Fruit fly (Drosophila melanogaster) whole organism, embryonic: ENCODE results near the gene MTF-1.

ENCODE experiments used
- BEAF-32 ChIP-seq: fragments of 200-800 bp; sonication (Bioruptor generic); optimal IDR thresholded peaks from 3 replicates; lab custom pipeline; 2017; ENCODE audit warnings: missing biosample characterization, missing genetic modification characterization, mild to moderate bottlenecking, moderate library complexity, missing genetic modification reagents
- Bdp1 ChIP-seq: fragments of 200-800 bp; sonication (Bioruptor generic); optimal IDR thresholded peaks from 3 replicates; lab custom pipeline; 2016; ENCODE audit warnings: missing biosample characterization, missing genetic modification characterization
- Bgb ChIP-seq: fragments of 200-800 bp; sonication (Bioruptor generic); IDR thresholded peaks from 2 replicates; pipeline ENCODE4 v1.3.6; 2022; ENCODE audit warnings: missing biosample characterization, missing genetic modification characterization; ENCODE audit not compliant: partially characterized antibody
- CG10462 ChIP-seq: fragments of 200-800 bp; sonication (Bioruptor generic); optimal IDR thresholded peaks from 2 replicates; lab custom pipeline; 2016; ENCODE audit warnings: missing biosample characterization, missing genetic modification characterization
- CG12659 ChIP-seq: fragments of 200-800 bp; sonication (Bioruptor generic); optimal IDR thresholded peaks from 3 replicates; lab custom pipeline; 2017; ENCODE audit warnings: mild to moderate bottlenecking, missing biosample characterization, missing genetic modification reagents, missing genetic modification characterization
- CG1603 ChIP-seq: fragments of 200-800 bp; sonication (Bioruptor generic); optimal IDR thresholded peaks from 2 replicates; lab custom pipeline; 2019; ENCODE audit warnings: missing biosample characterization, mild to moderate bottlenecking, missing genetic modification characterization, moderate library complexity
- CG16815 ChIP-seq: fragments of 200-800 bp; sonication (Bioruptor generic); optimal IDR thresholded peaks from 3 replicates; lab custom pipeline; 2017; ENCODE audit warnings: missing biosample characterization, mild to moderate bottlenecking, missing genetic modification characterization
- CG17328 ChIP-seq: fragments of 200-800 bp; sonication (Bioruptor generic); IDR thresholded peaks from 2 replicates; pipeline ENCODE4 v1.3.6; 2022; ENCODE audit warnings: missing biosample characterization, missing genetic modification characterization
- CG32767 ChIP-seq: fragments of 200-800 bp; sonication (Bioruptor generic); IDR thresholded peaks from 2 replicates; pipeline ENCODE4 v1.3.6; 2022; ENCODE audit warnings: missing biosample characterization, missing genetic modification characterization
- CG34422 ChIP-seq: fragments of 200-800 bp; sonication (Bioruptor generic); IDR thresholded peaks from 3 replicates; pipeline ENCODE4 v1.3.6; 2022; ENCODE audit warnings: missing biosample characterization, missing genetic modification characterization
- CG4360 ChIP-seq: fragments of 200-800 bp; sonication (Bioruptor generic); IDR thresholded peaks from 2 replicates; pipeline ENCODE4 v1.3.6; 2022; ENCODE audit warnings: missing biosample characterization, missing genetic modification characterization
- CG4404 ChIP-seq: fragments of 200-800 bp; sonication (Bioruptor generic); IDR thresholded peaks from 2 replicates; pipeline ENCODE4 v1.3.6; 2022; ENCODE audit warnings: missing biosample characterization, missing genetic modification characterization
- CG4820 ChIP-seq: fragments of 200-800 bp; sonication (Bioruptor generic); optimal IDR thresholded peaks from 3 replicates; lab custom pipeline; 2016; ENCODE audit warnings: missing biosample characterization, missing genetic modification characterization
- CG6272 ChIP-seq: fragments of 200-800 bp; sonication (Bioruptor generic); IDR thresholded peaks from 2 replicates; pipeline ENCODE4 v1.3.6; 2022; ENCODE audit warnings: missing biosample characterization, missing genetic modification characterization
- CG6683 ChIP-seq: fragments of 200-800 bp; sonication (Bioruptor generic); optimal IDR thresholded peaks from 2 replicates; lab custom pipeline; 2017; ENCODE audit warnings: missing biosample characterization, mild to moderate bottlenecking, missing genetic modification characterization, missing genetic modification reagents
- CG6813 ChIP-seq: fragments of 200-800 bp; sonication (Bioruptor generic); optimal IDR thresholded peaks from 2 replicates; lab custom pipeline; 2017; ENCODE audit warnings: missing biosample characterization, missing genetic modification characterization, mild to moderate bottlenecking, moderate library complexity, missing genetic modification reagents
- CG7928 ChIP-seq: fragments of 200-800 bp; sonication (Bioruptor generic); optimal IDR thresholded peaks from 2 replicates; lab custom pipeline; 2017; ENCODE audit warnings: missing biosample characterization, mild to moderate bottlenecking, missing genetic modification characterization
- Chrac-16 ChIP-seq: fragments of 200-800 bp; sonication (Bioruptor generic); optimal IDR thresholded peaks from 3 replicates; lab custom pipeline; 2016; ENCODE audit warnings: missing biosample characterization, missing genetic modification characterization
- Dbx ChIP-seq: fragments of 200-800 bp; sonication (Bioruptor generic); IDR thresholded peaks from 3 replicates; pipeline ENCODE4 v1.3.6; 2022; ENCODE audit warnings: missing biosample characterization, missing genetic modification characterization
- Dip3 ChIP-seq: fragments of 200-800 bp; sonication (Bioruptor generic); optimal IDR thresholded peaks from 3 replicates; lab custom pipeline; 2016; ENCODE audit warnings: missing biosample characterization, missing genetic modification characterization
- Ets97D ChIP-seq: fragments of 200-800 bp; sonication (Bioruptor generic); optimal IDR thresholded peaks from 3 replicates; lab custom pipeline; 2016; ENCODE audit warnings: missing biosample characterization, missing genetic modification characterization
- HLH54F ChIP-seq: fragments of 200-800 bp; sonication (Bioruptor generic); optimal IDR thresholded peaks from 3 replicates; lab custom pipeline; 2016; ENCODE audit warnings: missing biosample characterization, missing genetic modification characterization
- Hr51 ChIP-seq, 2 experiments: fragments of 200-800 bp; sonication (Bioruptor generic); optimal IDR thresholded peaks; 2 replicates in 1 of 2; 3 replicates in 1 of 2; lab custom pipeline; 2016 to 2018; ENCODE audit warnings: missing biosample characterization in 2 of 2, missing genetic modification characterization in 2 of 2, mild to moderate bottlenecking in 1 of 2, moderate library complexity in 1 of 2
- Max ChIP-seq: fragments of 200-800 bp; sonication (Bioruptor generic); optimal IDR thresholded peaks from 2 replicates; lab custom pipeline; 2016; ENCODE audit warnings: missing biosample characterization, mild to moderate bottlenecking, missing genetic modification characterization
- NfI ChIP-seq: fragments of 200-800 bp; sonication (Bioruptor generic); optimal IDR thresholded peaks from 3 replicates; lab custom pipeline; 2018; ENCODE audit warnings: missing biosample characterization, mild to moderate bottlenecking, missing genetic modification characterization, moderate library complexity
- Opbp ChIP-seq: fragments of 200-800 bp; sonication (Bioruptor generic); IDR thresholded peaks from 3 replicates; pipeline ENCODE4 v1.3.6; 2022; ENCODE audit warnings: missing biosample characterization, missing genetic modification characterization; ENCODE audit not compliant: partially characterized antibody
- Optix ChIP-seq: fragments of 200-800 bp; sonication (Bioruptor generic); IDR thresholded peaks from 3 replicates; pipeline ENCODE4 v1.3.6; 2022; ENCODE audit warnings: missing biosample characterization, missing genetic modification characterization
- Pdp1 ChIP-seq, 2 experiments: fragments of 200-800 bp; sonication (Bioruptor generic); optimal IDR thresholded peaks; 3 replicates each; lab custom pipeline; 2016; ENCODE audit warnings: missing biosample characterization in 2 of 2, missing genetic modification characterization in 2 of 2, mild to moderate bottlenecking in 1 of 2, moderate library complexity in 1 of 2
- Rx ChIP-seq: fragments of 200-800 bp; sonication (Bioruptor generic); IDR thresholded peaks from 2 replicates; pipeline ENCODE4 v1.3.6; 2022; ENCODE audit warnings: missing biosample characterization, missing genetic modification characterization
- Sin3A ChIP-seq: fragments of >200 bp; optimal IDR thresholded peaks from 2 replicates; lab custom pipeline; 2018
- Sox100B ChIP-seq: fragments of 200-800 bp; sonication (Bioruptor generic); optimal IDR thresholded peaks from 3 replicates; lab custom pipeline; 2018; ENCODE audit warnings: missing biosample characterization, mild to moderate bottlenecking, missing genetic modification characterization
- ab ChIP-seq: fragments of 200-800 bp; sonication (Bioruptor generic); optimal IDR thresholded peaks from 2 replicates; lab custom pipeline; 2016; ENCODE audit warnings: missing biosample characterization, missing genetic modification characterization
- dati ChIP-seq: fragments of 200-800 bp; sonication (Bioruptor generic); IDR thresholded peaks from 2 replicates; pipeline ENCODE4 v1.3.6; 2022; ENCODE audit warnings: missing biosample characterization, missing genetic modification characterization
- dm ChIP-seq: fragments of 200-800 bp; sonication (Bioruptor generic); optimal IDR thresholded peaks from 3 replicates; lab custom pipeline; 2016; ENCODE audit warnings: missing biosample characterization, missing genetic modification characterization
- ems ChIP-seq: fragments of 200-800 bp; sonication (Bioruptor generic); optimal IDR thresholded peaks from 3 replicates; lab custom pipeline; 2016; ENCODE audit warnings: missing biosample characterization, missing genetic modification characterization
- en ChIP-seq: fragments of 200-800 bp; sonication (Bioruptor generic); optimal IDR thresholded peaks from 2 replicates; lab custom pipeline; 2016; ENCODE audit warnings: missing biosample characterization, missing genetic modification characterization
- eve ChIP-seq, 2 experiments: fragments of >200 bp; optimal IDR thresholded peaks; 2 replicates each; lab custom pipeline; 2017; ENCODE audit warnings: missing biosample characterization in 2 of 2, missing genetic modification characterization in 2 of 2
- exex ChIP-seq: fragments of 200-800 bp; sonication (Bioruptor generic); optimal IDR thresholded peaks from 4 replicates; lab custom pipeline; 2018; ENCODE audit warnings: missing biosample characterization, mild to moderate bottlenecking, missing genetic modification characterization, moderate library complexity
- fru ChIP-seq: fragments of >200 bp; optimal IDR thresholded peaks from 2 replicates; lab custom pipeline; 2017
- gfzf ChIP-seq: fragments of 200-800 bp; sonication (Bioruptor generic); optimal IDR thresholded peaks from 2 replicates; lab custom pipeline; 2016; ENCODE audit warnings: missing biosample characterization, mild to moderate bottlenecking, missing genetic modification characterization, moderate library complexity
- her ChIP-seq: fragments of 200-800 bp; sonication (Bioruptor generic); optimal IDR thresholded peaks from 2 replicates; lab custom pipeline; 2016; ENCODE audit warnings: missing biosample characterization, missing genetic modification characterization
- kah ChIP-seq: fragments of 200-800 bp; sonication (Bioruptor generic); optimal IDR thresholded peaks from 2 replicates; lab custom pipeline; 2018; ENCODE audit warnings: missing biosample characterization, mild to moderate bottlenecking, missing genetic modification characterization
- lbe ChIP-seq: fragments of 200-800 bp; sonication (Bioruptor generic); optimal IDR thresholded peaks from 2 replicates; lab custom pipeline; 2016; ENCODE audit warnings: missing biosample characterization, mild to moderate bottlenecking, missing genetic modification characterization
- pros ChIP-seq: fragments of 200-800 bp; sonication (Bioruptor generic); optimal IDR thresholded peaks from 3 replicates; lab custom pipeline; 2019; ENCODE audit warnings: missing biosample characterization, mild to moderate bottlenecking, missing genetic modification characterization, moderate library complexity
- row ChIP-seq: fragments of 200-800 bp; sonication (Bioruptor generic); IDR thresholded peaks from 3 replicates; pipeline ENCODE4 v1.3.6; 2022; ENCODE audit warnings: missing biosample characterization, missing genetic modification characterization
- sd ChIP-seq: fragments of 200-800 bp; sonication (Bioruptor generic); optimal IDR thresholded peaks from 3 replicates; lab custom pipeline; 2018; ENCODE audit warnings: missing biosample characterization, mild to moderate bottlenecking, missing genetic modification characterization, moderate library complexity
- slbo ChIP-seq: fragments of 200-800 bp; sonication (Bioruptor generic); IDR thresholded peaks from 2 replicates; pipeline ENCODE4 v1.3.6; 2022; ENCODE audit warnings: missing biosample characterization, missing genetic modification characterization
- tgo ChIP-seq: fragments of 200-800 bp; sonication (Bioruptor generic); IDR thresholded peaks from 3 replicates; pipeline ENCODE4 v1.3.6; 2022; ENCODE audit warnings: missing biosample characterization, missing genetic modification characterization
- tio ChIP-seq: fragments of 200-800 bp; sonication (Bioruptor generic); optimal IDR thresholded peaks from 2 replicates; lab custom pipeline; 2017; ENCODE audit warnings: missing biosample characterization, missing genetic modification characterization, inconsistent platforms
- wor ChIP-seq: fragments of 200-800 bp; sonication (Bioruptor generic); IDR thresholded peaks from 2 replicates; pipeline ENCODE4 v1.3.6; 2022; ENCODE audit warnings: missing biosample characterization, missing genetic modification characterization

Gene MTF-1

dm6 chr3L:9422636-9423419 lies 7.3 kb upstream of the MTF-1 start, which contains the start of gene aay (continued):
- TF ChIP-seq CG16815 (GFP tag; lab: Kevin White, UChicago): peak; percentile 98
- no peak for TF ChIP-seq Opbp (GFP tag; lab: Robert Waterston, UW)
- TF ChIP-seq CG4404 (GFP tag; lab: Robert Waterston, UW): peak; percentile 98
- TF ChIP-seq dm (GFP tag; lab: Kevin White, UChicago): peak; percentile 96
- peak; percentile 99 for TF ChIP-seq CG12659 (GFP tag; lab: Kevin White, UChicago)
- TF ChIP-seq CG34422 (GFP tag; lab: Robert Waterston, UW): peak; percentile 98
- peak; percentile 99 for TF ChIP-seq CG6813
- TF ChIP-seq HLH54F (GFP tag; lab: Kevin White, UChicago): peak; percentile 98
- peak; percentile 94 for TF ChIP-seq Bdp1 (GFP tag; lab: Kevin White, UChicago)
- peak; percentile 94 for TF ChIP-seq en (GFP tag; lab: Kevin White, UChicago)
- no peak for TF ChIP-seq fru (lab: Kevin White, UChicago)
- TF ChIP-seq CG17328: peak; percentile 99
- peak; percentile 21; the same call in 1 of the 2 replicates for TF ChIP-seq Bgb (GFP tag; lab: Robert Waterston, UW)
- peak; percentile 96 for TF ChIP-seq sd
- TF ChIP-seq CG6683 (GFP tag; lab: Kevin White, UChicago): peak; percentile 97
- TF ChIP-seq CG6272 (GFP tag; lab: Robert Waterston, UW): peak; percentile 97
- TF ChIP-seq wor (GFP tag; lab: Robert Waterston, UW): peak; percentile 97
- peak; percentile 97 for TF ChIP-seq CG10462 (GFP tag; lab: Kevin White, UChicago)
- TF ChIP-seq CG7928 (GFP tag; lab: Kevin White, UChicago): peak; percentile 82
- TF ChIP-seq Chrac-16 (GFP tag; lab: Kevin White, UChicago): peak; percentile 99
- peak; percentile 98 for TF ChIP-seq Dip3 (GFP tag; lab: Kevin White, UChicago)
- TF ChIP-seq Ets97D (GFP tag; lab: Kevin White, UChicago): peak; percentile 95
- peak; percentile 97 for TF ChIP-seq Dbx (GFP tag; lab: Robert Waterston, UW)
- TF ChIP-seq exex (tag; lab: Kevin White, UChicago): peak; percentile 94
- TF ChIP-seq Rx (GFP tag; lab: Robert Waterston, UW): peak; percentile 98
- TF ChIP-seq lbe (GFP tag; lab: Kevin White, UChicago): peak; percentile 97
- TF ChIP-seq ab (GFP tag; lab: Kevin White, UChicago): peak; percentile 82
- peak; percentile 98 for TF ChIP-seq tgo (GFP tag; lab: Robert Waterston, UW)
- peak; percentile 88 to 99 for TF ChIP-seq eve (GFP tag; optimal IDR thresholded peaks at IDR 0.05; lab: Kevin White, UChicago)
- TF ChIP-seq CG4360: peak; percentile 84
- peak; percentile 96 to 98 for TF ChIP-seq Pdp1 (GFP tag; optimal IDR thresholded peaks at IDR 0.05; lab: Kevin White, UChicago)
- TF ChIP-seq NfI (GFP tag; lab: Kevin White, UChicago): peak; percentile 99
- TF ChIP-seq ems (GFP tag; lab: Kevin White, UChicago): peak; percentile 98
- peak; percentile 29 for TF ChIP-seq gfzf
- TF ChIP-seq Optix (GFP tag; lab: Robert Waterston, UW): peak; percentile 95
- peak; percentile 96 for TF ChIP-seq CG32767 (GFP tag; lab: Robert Waterston, UW)
- peak; percentile 99 for TF ChIP-seq row (GFP tag; lab: Robert Waterston, UW)
- TF ChIP-seq kah (GFP tag; lab: Kevin White, UChicago): peak; percentile 97
- TF ChIP-seq her (GFP tag; lab: Kevin White, UChicago): peak; percentile 88
- TF ChIP-seq BEAF-32 (GFP tag; lab: Kevin White, UChicago): peak; percentile 22
- peak; percentile 99 for TF ChIP-seq slbo
- peak; percentile 97 for TF ChIP-seq tio
- TF ChIP-seq pros: peak; percentile 87
- peak; percentile 99 for TF ChIP-seq Max (GFP tag; lab: Kevin White, UChicago)
- peak; percentile 98 for TF ChIP-seq CG4820
- TF ChIP-seq CG1603 (tag; lab: Kevin White, UChicago): peak; percentile 97
- TF ChIP-seq Sox100B (GFP tag; lab: Kevin White, UChicago): peak; percentile 99
- peak; percentile 98 to 99 for TF ChIP-seq Hr51 (GFP tag; optimal IDR thresholded peaks at IDR 0.05; lab: Kevin White, UChicago)
- peak; percentile 90 for TF ChIP-seq dati
- no peak for TF ChIP-seq Sin3A
